Fruit fly (Drosophila melanogaster): ENCODE data around the gene Ilp8.

The Ilp8 gene

dm6 chr3L:17027310-17027709 lies 4.6 kb downstream of the Ilp8 start, which contains the start of gene CG7730 (continued):
- peak; percentile 75 for TF ChIP-seq HLH4C (GFP tag; IDR thresholded peaks at IDR 0.05; ENCODE audit: partially characterized antibody)
- no peak for TF ChIP-seq Elba2 (GFP tag; optimal IDR thresholded peaks at IDR 0.05)
- no peak for TF ChIP-seq Asciz (GFP tag; optimal IDR thresholded peaks at IDR 0.05)
- TF ChIP-seq vnd (GFP tag; IDR thresholded peaks at IDR 0.05; ENCODE audit: partially characterized antibody), result peak; percentile 57
- TF ChIP-seq oc (tag; optimal IDR thresholded peaks at IDR 0.05), result no peak
- no peak for TF ChIP-seq B-H2 (GFP tag; optimal IDR thresholded peaks at IDR 0.05)
- TF ChIP-seq bbx (GFP tag; IDR thresholded peaks at IDR 0.05; ENCODE audit: partially characterized antibody), result peak; percentile 58; the same call in 1 of the 2 replicates
- TF ChIP-seq CG8388 (GFP tag; optimal IDR thresholded peaks at IDR 0.05), result no peak
- TF ChIP-seq CG31224 (GFP tag; IDR thresholded peaks at IDR 0.05), result no peak
- no peak for TF ChIP-seq fru (optimal IDR thresholded peaks at IDR 0.05)
- TF ChIP-seq Hmr (GFP tag; optimal IDR thresholded peaks at IDR 0.05), result no peak
- peak; percentile 60 for TF ChIP-seq Scr (GFP tag; IDR thresholded peaks at IDR 0.05; ENCODE audit: partially characterized antibody)
- TF ChIP-seq Dip2 (GFP tag; IDR thresholded peaks at IDR 0.05), result no peak
- TF ChIP-seq CG16813 (GFP tag; IDR thresholded peaks at IDR 0.05; ENCODE audit: partially characterized antibody), result peak; percentile 40; the same call in 1 of the 3 replicates
- TF ChIP-seq CG13123 (GFP tag; optimal IDR thresholded peaks at IDR 0.05), result no peak
- TF ChIP-seq CG34224 (GFP tag; IDR thresholded peaks at IDR 0.05; ENCODE audit: partially characterized antibody), result peak; percentile 72
- peak; percentile 71 for TF ChIP-seq tna (GFP tag; IDR thresholded peaks at IDR 0.05; ENCODE audit: partially characterized antibody)

dm6 chr3L:17024095-17024639 lies 7.7 kb downstream of the Ilp8 start, which contains the start of gene Fit2:
Gene Fit2, plus strand, starts transcription at chr3L:17024328.
- TF ChIP-seq zen2 (GFP tag; IDR thresholded peaks at IDR 0.05; ENCODE audit: partially characterized antibody) (peak; percentile 100), grau (tag; optimal IDR thresholded peaks at IDR 0.05) (no peak), HmgZ (tag; optimal IDR thresholded peaks at IDR 0.05) (peak; percentile 37), CG15269 (tag; optimal IDR thresholded peaks at IDR 0.05) (no peak), CG12659 (GFP tag; optimal IDR thresholded peaks at IDR 0.05) (peak; percentile 9), CG32532 (GFP tag; IDR thresholded peaks at IDR 0.05) (no peak), CG18262 (tag; optimal IDR thresholded peaks at IDR 0.05) (no peak), H15 (GFP tag; IDR thresholded peaks at IDR 0.05) (no peak), usp (GFP tag; optimal IDR thresholded peaks at IDR 0.05) (no peak), bbx (GFP tag; IDR thresholded peaks at IDR 0.05; ENCODE audit: partially characterized antibody) (peak; percentile 99), E2f2 (GFP tag; IDR thresholded peaks at IDR 0.05) (peak; percentile 96), CG9727 (GFP tag; optimal IDR thresholded peaks at IDR 0.05) (no peak), Adf1 (GFP tag; IDR thresholded peaks at IDR 0.05) (no peak), sna (GFP tag; IDR thresholded peaks at IDR 0.05; ENCODE audit: partially characterized antibody) (peak; percentile 95), peb (GFP tag; IDR thresholded peaks at IDR 0.05) (no peak), crp (GFP tag; optimal IDR thresholded peaks at IDR 0.05) (peak in 1 of 2 experiments; percentile 49), HmgD (GFP tag; optimal IDR thresholded peaks at IDR 0.05) (no peak), mld (GFP tag; IDR thresholded peaks at IDR 0.05; ENCODE audit: partially characterized antibody) (peak; percentile 99), MESR4 (GFP tag; optimal IDR thresholded peaks at IDR 0.05) (peak; percentile 62), Aef1 (GFP tag; IDR thresholded peaks at IDR 0.05) (no peak), CG3995 (GFP tag; optimal IDR thresholded peaks at IDR 0.05) (no peak), Opbp (GFP tag; IDR thresholded peaks at IDR 0.05; ENCODE audit: partially characterized antibody) (peak; percentile 96; the same call in 2 of the 3 replicates), ato (GFP tag; IDR thresholded peaks at IDR 0.05; ENCODE audit: partially characterized antibody) (peak; percentile 100), CG3838 (GFP tag; optimal IDR thresholded peaks at IDR 0.05) (no peak), Sry-δ (GFP tag; optimal IDR thresholded peaks at IDR 0.05) (peak; percentile 75), Optix (GFP tag; IDR thresholded peaks at IDR 0.05) (no peak), MTF-1 (GFP tag; optimal IDR thresholded peaks at IDR 0.05; ENCODE audit: borderline replicate concordance) (no peak), Max (GFP tag; optimal IDR thresholded peaks at IDR 0.05) (no peak), Hr78 (GFP tag; optimal IDR thresholded peaks at IDR 0.05) (no peak), CG31441 (GFP tag; IDR thresholded peaks at IDR 0.05) (no peak), chinmo (GFP tag; IDR thresholded peaks at IDR 0.05; ENCODE audit: partially characterized antibody) (peak; percentile 99), knrl (GFP tag; IDR thresholded peaks at IDR 0.05; ENCODE audit: partially characterized antibody) (peak; percentile 83)
